Worm (Caenorhabditis elegans) whole organism, L3 larva: Measurements from ENCODE around the gene T26H5.9.

Experiments
- R02D3.7 ChIP-seq: fragments of 150-350 bp; optimal IDR thresholded peaks from 2 replicates; lab custom pipeline; 2014; ENCODE audit warnings: missing biosample characterization, missing genetic modification characterization
- aly-2 ChIP-seq: fragments of 150-350 bp; optimal IDR thresholded peaks from 2 replicates; lab custom pipeline; 2014; ENCODE audit warnings: missing biosample characterization, missing genetic modification characterization
- ama-1 ChIP-seq: fragments of 150-350 bp; optimal IDR thresholded peaks from 2 replicates; lab custom pipeline; 2018
- ceh-28 ChIP-seq: fragments of 150-350 bp; optimal IDR thresholded peaks from 2 replicates; lab custom pipeline; 2014; ENCODE audit warnings: missing biosample characterization, missing genetic modification reagents, missing genetic modification characterization
- daf-12 ChIP-seq: fragments of 150-350 bp; optimal IDR thresholded peaks from 2 replicates; lab custom pipeline; 2014; ENCODE audit warnings: missing biosample characterization, missing genetic modification reagents, missing genetic modification characterization
- elt-1 ChIP-seq: fragments of 150-350 bp; optimal IDR thresholded peaks from 2 replicates; lab custom pipeline; 2014; ENCODE audit warnings: missing biosample characterization, missing genetic modification characterization
- elt-2 ChIP-seq: sonication (generic microtip); optimal IDR thresholded peaks from 2 replicates; lab custom pipeline; 2016; ENCODE audit warnings: missing genetic modification reagents, mild to moderate bottlenecking, missing genetic modification characterization, missing compliant biosample characterization
- eor-1 ChIP-seq, 2 experiments: fragments of 150-350 bp; optimal IDR thresholded peaks; 2 replicates each; lab custom pipeline; 2014 to 2018; ENCODE audit warnings: missing biosample characterization in 2 of 2, missing genetic modification characterization in 2 of 2
- hmg-11 ChIP-seq: sonication (generic microtip); optimal IDR thresholded peaks from 2 replicates; lab custom pipeline; 2016; ENCODE audit warnings: missing genetic modification characterization, missing compliant biosample characterization
- jun-1 ChIP-seq: fragments of 150-350 bp; optimal IDR thresholded peaks from 2 replicates; lab custom pipeline; 2014; ENCODE audit warnings: missing biosample characterization, missing genetic modification reagents, missing genetic modification characterization
- lin-39 ChIP-seq: fragments of 150-350 bp; optimal IDR thresholded peaks from 2 replicates; lab custom pipeline; 2018; ENCODE audit warnings: missing biosample characterization, missing genetic modification reagents, missing genetic modification characterization
- lsy-12 ChIP-seq: sonication (generic microtip); optimal IDR thresholded peaks from 2 replicates; lab custom pipeline; 2016; ENCODE audit warnings: mild to moderate bottlenecking, missing genetic modification characterization, missing compliant biosample characterization
- mdl-1 ChIP-seq: fragments of 150-350 bp; optimal IDR thresholded peaks from 2 replicates; lab custom pipeline; 2014; ENCODE audit warnings: missing biosample characterization, missing genetic modification characterization
- mml-1 ChIP-seq: fragments of 150-350 bp; sonication (generic microtip); optimal IDR thresholded peaks from 3 replicates; lab custom pipeline; 2014; ENCODE audit warnings: missing biosample characterization, missing genetic modification characterization
- nfya-1 ChIP-seq: sonication (generic microtip); optimal IDR thresholded peaks from 2 replicates; lab custom pipeline; 2017; ENCODE audit warnings: missing genetic modification characterization, mild to moderate bottlenecking, missing compliant biosample characterization, antibody characterized with exemption, moderate library complexity; ENCODE audit not compliant: insufficient read depth
- nhr-11 ChIP-seq: fragments of 150-350 bp; optimal IDR thresholded peaks from 2 replicates; lab custom pipeline; 2014; ENCODE audit warnings: missing biosample characterization, missing genetic modification characterization
- nhr-12 ChIP-seq: fragments of 150-350 bp; optimal IDR thresholded peaks from 2 replicates; lab custom pipeline; 2014; ENCODE audit warnings: missing biosample characterization, missing genetic modification characterization
- nhr-23 ChIP-seq: fragments of 150-350 bp; optimal IDR thresholded peaks from 2 replicates; lab custom pipeline; 2014; ENCODE audit warnings: missing biosample characterization, missing genetic modification reagents, missing genetic modification characterization
- nhr-28 ChIP-seq: fragments of 150-350 bp; optimal IDR thresholded peaks from 2 replicates; lab custom pipeline; 2014; ENCODE audit warnings: missing biosample characterization, missing genetic modification characterization
- nhr-43 ChIP-seq: sonication (generic microtip); optimal IDR thresholded peaks from 2 replicates; lab custom pipeline; 2016; ENCODE audit warnings: mild to moderate bottlenecking, missing genetic modification characterization, missing compliant biosample characterization; ENCODE audit not compliant: poor library complexity, severe bottlenecking
- pha-4 ChIP-seq: fragments of 150-350 bp; optimal IDR thresholded peaks from 2 replicates; lab custom pipeline; 2014; ENCODE audit warnings: missing biosample characterization, missing genetic modification reagents, missing genetic modification characterization
- pqm-1 ChIP-seq: fragments of 150-350 bp; optimal IDR thresholded peaks from 2 replicates; lab custom pipeline; 2017; ENCODE audit warnings: missing biosample characterization, missing genetic modification characterization, inconsistent platforms
- sea-2 ChIP-seq: fragments of 150-350 bp; sonication (generic microtip); optimal IDR thresholded peaks from 4 replicates; lab custom pipeline; 2014; ENCODE audit warnings: missing biosample characterization, missing genetic modification reagents, missing genetic modification characterization
- skn-1 ChIP-seq: fragments of 150-350 bp; optimal IDR thresholded peaks from 2 replicates; lab custom pipeline; 2014; ENCODE audit warnings: missing biosample characterization, missing genetic modification characterization
- snpc-4 ChIP-seq: fragments of 150-350 bp; optimal IDR thresholded peaks from 2 replicates; lab custom pipeline; 2014; ENCODE audit warnings: missing biosample characterization, missing genetic modification characterization
- tbx-2 ChIP-seq: sonication (generic microtip); optimal IDR thresholded peaks from 2 replicates; lab custom pipeline; 2016; ENCODE audit warnings: mild to moderate bottlenecking, missing genetic modification characterization, missing compliant biosample characterization
- unc-39 ChIP-seq: sonication (generic microtip); optimal IDR thresholded peaks from 4 replicates; lab custom pipeline; 2017; ENCODE audit warnings: missing biosample characterization, missing genetic modification characterization
- unc-62 ChIP-seq: fragments of 150-350 bp; sonication (generic microtip); optimal IDR thresholded peaks from 4 replicates; lab custom pipeline; 2014; ENCODE audit warnings: missing biosample characterization, missing genetic modification reagents, missing genetic modification characterization
- ztf-11 ChIP-seq: fragments of 150-350 bp; optimal IDR thresholded peaks from 2 replicates; lab custom pipeline; 2014; ENCODE audit warnings: missing biosample characterization, missing genetic modification characterization
- ztf-4 ChIP-seq: fragments of 150-350 bp; optimal IDR thresholded peaks from 2 replicates; lab custom pipeline; 2014; ENCODE audit warnings: missing biosample characterization, missing genetic modification characterization

The T26H5.9 gene

DNA sequence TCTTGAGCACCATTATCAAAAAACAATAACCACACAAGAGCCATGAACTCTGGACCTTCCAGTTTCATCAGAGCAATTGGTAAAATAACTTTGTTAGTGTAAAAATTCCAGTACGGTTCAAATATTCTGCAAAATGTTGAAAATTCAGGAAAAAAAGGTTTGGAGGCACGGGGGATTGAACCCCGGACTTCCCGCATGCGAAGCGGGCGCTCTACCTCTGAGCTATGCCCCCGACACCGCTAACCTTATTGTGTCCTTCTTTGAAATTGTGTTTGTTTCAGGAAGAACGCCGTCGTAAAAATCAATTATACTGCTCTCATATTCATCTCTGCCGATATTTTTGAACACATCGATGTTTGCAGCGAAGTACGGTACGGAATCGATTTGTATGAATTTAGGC is 35.1 kb downstream of the T26H5.9 start:
- TF ChIP-seq elt-1 (tag; lab: Kevin White, UChicago) (no peak), aly-2 (tag; lab: Kevin White, UChicago) (no peak), tbx-2 (tag; lab: Kevin White, UChicago) (no peak), lin-39 (tag; lab: Kevin White, UChicago) (no peak), sea-2 (GFP tag; lab: Kevin White, UChicago) (no peak), elt-2 (tag; lab: Kevin White, UChicago) (no peak), nhr-23 (tag; lab: Kevin White, UChicago) (no peak), skn-1 (no peak), nhr-28 (tag; lab: Kevin White, UChicago) (no peak), mml-1 (tag; lab: Kevin White, UChicago) (no peak), nhr-11 (no peak), R02D3.7 (tag; lab: Kevin White, UChicago) (no peak)

DNA sequence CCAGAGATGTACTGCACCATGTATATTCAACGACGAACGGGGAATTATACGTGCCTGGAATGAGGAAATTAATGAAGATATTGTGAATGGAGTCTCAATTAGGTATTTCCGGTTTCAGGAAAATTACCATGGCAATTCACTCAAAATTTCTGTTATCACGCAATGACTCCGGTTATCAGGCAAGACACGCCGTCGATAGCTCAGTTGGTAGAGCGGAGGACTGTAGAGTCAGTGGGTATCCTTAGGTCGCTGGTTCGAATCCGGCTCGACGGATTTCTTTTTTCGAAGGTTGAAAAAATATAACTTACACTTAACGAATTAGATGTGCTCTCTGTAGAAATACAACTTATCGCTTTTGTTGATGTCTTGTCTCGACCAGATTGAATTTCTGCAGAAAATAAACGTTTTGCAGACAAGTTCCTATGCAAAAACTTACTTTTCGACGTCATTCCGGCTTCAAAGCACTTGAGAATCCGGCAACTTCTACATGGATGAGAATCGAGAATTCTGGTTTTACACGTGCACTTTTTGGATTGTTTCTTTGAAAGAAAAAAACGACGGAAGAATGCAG is 35.9 kb downstream of the T26H5.9 start:
- peak; percentile 33 for TF ChIP-seq elt-2 (tag; lab: Kevin White, UChicago)
- TF ChIP-seq pqm-1 (tag; lab: Kevin White, UChicago), result peak; percentile 1
- no peak for TF ChIP-seq unc-62 (GFP tag; lab: Kevin White, UChicago)
- no peak for TF ChIP-seq sea-2 (GFP tag; lab: Kevin White, UChicago)

DNA sequence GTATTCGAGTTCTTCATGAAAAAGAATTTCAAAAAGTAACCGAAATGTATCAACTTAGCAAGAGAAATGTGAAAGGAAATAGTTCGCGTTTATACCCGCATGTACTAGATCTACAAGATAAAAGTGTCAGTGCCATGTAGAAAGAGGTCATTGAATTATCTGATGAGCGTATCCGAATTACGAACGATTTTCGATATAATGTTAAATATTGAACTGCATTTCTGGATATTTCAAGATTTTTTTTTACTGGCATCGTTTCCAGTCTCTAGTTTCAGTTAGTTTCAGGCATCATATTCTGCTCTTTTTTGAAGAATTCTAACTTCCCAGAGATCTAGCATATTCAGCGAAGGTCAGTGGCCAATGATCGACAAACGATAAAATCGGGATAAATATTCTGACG is 36.7 kb downstream of the T26H5.9 start, which contains the start of gene nhr-150:
Gene nhr-150 (minus strand): TSS at position 92 of the 400 bp plus-strand sequence.
- TF ChIP-seq ztf-4 (no peak), elt-1 (tag; lab: Kevin White, UChicago) (peak; percentile 34), ztf-11 (no peak), eor-1 (tag; optimal IDR thresholded peaks at IDR 0.05; lab: Kevin White, UChicago) (no peak), nhr-43 (no peak)

DNA sequence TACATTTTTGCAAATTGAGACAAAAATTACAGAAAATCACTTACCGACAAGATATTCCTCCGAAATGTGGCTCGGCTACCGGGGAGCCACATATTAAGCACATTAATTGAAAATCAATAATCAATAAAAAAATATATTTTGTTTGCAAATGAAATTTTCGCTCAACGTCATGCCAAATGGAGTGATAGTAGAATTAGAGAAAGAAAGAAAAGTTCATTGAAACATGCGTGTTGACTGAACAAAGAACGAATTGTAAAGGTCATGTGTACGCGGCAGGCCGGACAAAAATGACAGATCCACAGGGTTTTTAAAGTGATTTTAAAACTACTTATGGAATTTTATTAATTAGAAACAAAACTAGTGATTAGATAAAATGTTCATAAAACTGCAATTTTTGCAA is 38.8 kb downstream of the T26H5.9 start:
- TF ChIP-seq jun-1 (tag; lab: Kevin White, UChicago), result peak; percentile 25
- TF ChIP-seq ztf-4, result no peak
- peak; percentile 58 for TF ChIP-seq ceh-28
- peak; percentile 72 for TF ChIP-seq pha-4
- peak; percentile 25 for TF ChIP-seq elt-2 (tag; lab: Kevin White, UChicago)
- TF ChIP-seq pqm-1 (tag; lab: Kevin White, UChicago), result peak; percentile 30

DNA sequence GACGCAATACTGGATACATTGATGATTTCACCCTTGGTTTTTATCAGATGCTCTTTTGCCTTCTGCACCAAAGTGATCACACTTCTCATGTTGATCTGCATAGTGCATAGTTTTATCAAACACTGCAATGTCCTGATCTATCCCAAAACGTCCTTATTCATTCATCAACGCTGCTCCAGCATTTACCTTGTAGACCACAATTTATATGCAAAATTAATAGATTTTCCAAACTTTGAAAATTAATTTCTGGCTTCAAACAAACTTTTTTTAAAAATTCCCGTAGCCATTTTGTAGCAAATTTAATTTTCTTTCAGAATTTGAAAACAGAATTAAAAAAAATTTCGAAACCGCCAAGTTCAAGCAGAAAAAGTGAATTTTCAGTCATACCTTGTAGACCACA is 39.8 kb downstream of the T26H5.9 start, which contains the start of gene C06B8.3:
Gene C06B8.3 (minus strand): TSS at position 101 of the 400 bp plus-strand sequence.
- TF ChIP-seq nfya-1 (tag; lab: Kevin White, UChicago), result no peak
- TF ChIP-seq nhr-12 (tag; lab: Kevin White, UChicago), result no peak
- no peak for TF ChIP-seq nhr-23 (tag; lab: Kevin White, UChicago)
- no peak for TF ChIP-seq daf-12 (tag; lab: Kevin White, UChicago)
- TF ChIP-seq unc-39 (tag; lab: Kevin White, UChicago), result no peak
- no peak for TF ChIP-seq snpc-4 (tag; lab: Kevin White, UChicago)
- TF ChIP-seq pha-4, result no peak
- TF ChIP-seq sea-2 (GFP tag; lab: Kevin White, UChicago), result no peak
- no peak for TF ChIP-seq mdl-1 (tag; lab: Kevin White, UChicago)
- no peak for TF ChIP-seq ceh-28
- TF ChIP-seq ama-1 (lab: Kevin White, UChicago), result no peak
- TF ChIP-seq hmg-11, result no peak
- TF ChIP-seq aly-2 (tag; lab: Kevin White, UChicago), result no peak
- no peak for TF ChIP-seq elt-1 (tag; lab: Kevin White, UChicago)
- no peak for TF ChIP-seq mml-1 (tag; lab: Kevin White, UChicago)

DNA sequence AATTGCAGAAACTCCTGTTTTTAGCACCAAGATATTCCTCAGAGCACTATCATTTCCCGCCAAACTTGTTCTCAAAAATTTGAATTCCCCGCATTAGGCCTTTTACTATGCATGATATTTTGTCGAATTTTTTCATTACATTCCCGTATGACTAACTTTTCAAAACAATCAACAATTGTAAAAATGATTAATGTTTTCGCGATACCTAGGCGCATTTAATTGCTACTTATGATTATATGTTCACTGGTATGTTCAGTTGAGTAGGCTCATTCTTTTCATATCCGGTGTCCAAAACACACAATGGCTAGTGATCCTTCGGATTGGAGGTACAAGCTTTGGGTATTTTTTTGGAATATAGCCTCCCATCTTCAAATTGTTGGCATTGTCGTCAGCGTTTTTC is 43.0 kb downstream of the T26H5.9 start, which contains the start of gene srw-21:
Gene srw-21 (plus strand): TSS at position 301 of the 400 bp plus-strand sequence.
- TF ChIP-seq sea-2 (GFP tag; lab: Kevin White, UChicago), result no peak
- no peak for TF ChIP-seq lin-39 (tag; lab: Kevin White, UChicago)
- TF ChIP-seq tbx-2 (tag; lab: Kevin White, UChicago), result no peak
- TF ChIP-seq unc-39 (tag; lab: Kevin White, UChicago), result no peak
- TF ChIP-seq eor-1 (tag; optimal IDR thresholded peaks at IDR 0.05; lab: Kevin White, UChicago), result no peak
- TF ChIP-seq aly-2 (tag; lab: Kevin White, UChicago), result no peak
- TF ChIP-seq elt-2 (tag; lab: Kevin White, UChicago), result no peak
- no peak for TF ChIP-seq lsy-12 (tag; lab: Kevin White, UChicago)
